Worm (Caenorhabditis elegans) whole organism, L1 larva: ENCODE measurements around the gene ZK353.9.
A peak's percentile ranks its signal among the peaks of the same experiment; 100 is the strongest.

ENCODE experiments used
- C04F5.9 ChIP-seq: sonication (generic microtip); optimal IDR thresholded peaks from 2 replicates; lab custom pipeline; 2016; ENCODE audit warnings: missing genetic modification characterization, missing compliant biosample characterization
- blmp-1 ChIP-seq: fragments of 150-350 bp; optimal IDR thresholded peaks from 2 replicates; lab custom pipeline; 2014; ENCODE audit warnings: missing biosample characterization, missing genetic modification characterization
- efl-1 ChIP-seq, 4 experiments: fragments of 150-350 bp; optimal IDR thresholded peaks in 3 of 4; peaks in 1 of 4; 1 replicate in 1 of 4; 2 replicates in 3 of 4; lab custom pipeline; 2014; ENCODE audit warnings: missing biosample characterization in 2 of 4, missing genetic modification characterization in 2 of 4, missing genetic modification reagents in 2 of 4
- fos-1 ChIP-seq: fragments of 150-350 bp; optimal IDR thresholded peaks from 2 replicates; lab custom pipeline; 2014; ENCODE audit warnings: missing biosample characterization, missing genetic modification characterization
- isw-1 ChIP-seq: fragments of 200-800 bp; sonication (Bioruptor generic); IDR thresholded peaks from 2 replicates; pipeline ENCODE4 v1.3.6; 2022; ENCODE audit warnings: missing genetic modification characterization, missing compliant biosample characterization
- lsy-2 ChIP-seq, 2 experiments: fragments of 150-350 bp; optimal IDR thresholded peaks; 2 replicates each; lab custom pipeline; 2014; ENCODE audit warnings: missing biosample characterization in 2 of 2, missing genetic modification characterization in 2 of 2
- nhr-237 ChIP-seq: fragments of 150-350 bp; optimal IDR thresholded peaks from 2 replicates; lab custom pipeline; 2014; ENCODE audit warnings: missing biosample characterization, missing genetic modification characterization
- nhr-28 ChIP-seq: fragments of 150-350 bp; optimal IDR thresholded peaks from 2 replicates; lab custom pipeline; 2014; ENCODE audit warnings: missing biosample characterization, missing genetic modification characterization
- nhr-71 ChIP-seq: sonication (generic microtip); optimal IDR thresholded peaks from 2 replicates; lab custom pipeline; 2016; ENCODE audit warnings: mild to moderate bottlenecking, missing genetic modification characterization, moderate library complexity, missing compliant biosample characterization
- skn-1 ChIP-seq: fragments of 150-350 bp; optimal IDR thresholded peaks from 2 replicates; lab custom pipeline; 2014; ENCODE audit warnings: missing biosample characterization, missing genetic modification characterization
- tlp-1 ChIP-seq: fragments of 150-350 bp; optimal IDR thresholded peaks from 2 replicates; lab custom pipeline; 2014; ENCODE audit warnings: missing biosample characterization, missing genetic modification characterization
- ztf-11 ChIP-seq, 2 experiments: sonication (generic microtip); optimal IDR thresholded peaks; 2 replicates each; lab custom pipeline; 2016 to 2017; ENCODE audit warnings: missing genetic modification characterization in 2 of 2, missing biosample characterization in 1 of 2, missing compliant biosample characterization in 1 of 2

Gene ZK353.9

DNA sequence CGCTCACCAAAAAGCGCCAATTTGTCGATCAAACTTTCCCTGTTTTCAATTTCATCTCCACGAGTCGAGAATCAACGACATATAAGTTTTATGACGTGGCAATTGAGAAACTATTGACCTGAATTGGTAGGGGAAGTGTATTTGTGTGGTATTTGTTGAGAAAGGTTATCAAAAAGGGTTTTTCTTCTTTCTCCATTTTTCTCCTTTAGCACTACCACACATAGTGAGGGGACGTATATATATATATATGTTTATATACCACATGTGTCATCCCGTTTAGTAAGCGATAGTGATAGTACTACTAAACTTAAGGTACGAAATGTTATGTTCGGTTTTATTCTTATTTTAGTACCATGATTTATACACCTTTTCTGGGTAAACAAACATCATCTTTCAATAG is 48.3 kb downstream of the ZK353.9 start:
- TF ChIP-seq skn-1 (tag; lab: Kevin White, UChicago) (no peak), efl-1 (optimal IDR thresholded peaks at IDR 0.05; lab: Kevin White, UChicago) (no peak), efl-1 (GFP tag; optimal IDR thresholded peaks at IDR 0.05 in 1 of 2; lab: Kevin White, UChicago) (peak in 1 of 2 experiments; percentile 51), C04F5.9 (tag; lab: Kevin White, UChicago) (no peak), nhr-71 (no peak), ztf-11 (tag; optimal IDR thresholded peaks at IDR 0.05; lab: Kevin White, UChicago) (no peak), nhr-237 (tag; lab: Kevin White, UChicago) (no peak)

DNA sequence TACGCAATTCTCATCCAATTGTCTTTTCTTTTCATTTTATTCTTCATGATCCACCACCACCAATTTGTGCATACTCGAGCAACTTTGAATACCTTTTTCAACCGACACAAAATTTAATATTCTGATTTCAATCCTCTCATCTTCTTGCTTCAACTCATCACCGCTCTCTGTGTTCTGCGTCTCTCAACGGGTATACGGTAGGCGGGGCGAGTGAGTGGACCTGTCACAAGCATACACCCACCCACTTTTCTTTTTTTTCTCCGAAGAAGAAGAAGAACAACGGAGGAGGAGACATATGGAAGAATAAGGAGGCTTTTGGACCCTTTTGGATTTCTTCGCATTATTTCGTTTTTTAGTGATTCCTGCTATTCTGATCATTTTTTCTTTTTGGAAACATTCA is 52.1 kb downstream of the ZK353.9 start:
- peak; percentile 47 for TF ChIP-seq blmp-1
- TF ChIP-seq fos-1 (tag; lab: Kevin White, UChicago) = no peak
- TF ChIP-seq tlp-1 = no peak
- TF ChIP-seq nhr-28 (tag; lab: Kevin White, UChicago) = no peak
- TF ChIP-seq lsy-2 (tag; optimal IDR thresholded peaks at IDR 0.05; lab: Kevin White, UChicago) = peak; percentile 49 to 84
- TF ChIP-seq isw-1 (GFP tag; lab: Robert Waterston, UW) = no peak
- TF ChIP-seq, all 84 proteins: peak for 2
